Fruit fly (Drosophila melanogaster): ENCODE results near the gene CG16781.
A peak's percentile ranks its signal among the peaks of the same experiment; 100 is the strongest.

Gene CG16781

DNA sequence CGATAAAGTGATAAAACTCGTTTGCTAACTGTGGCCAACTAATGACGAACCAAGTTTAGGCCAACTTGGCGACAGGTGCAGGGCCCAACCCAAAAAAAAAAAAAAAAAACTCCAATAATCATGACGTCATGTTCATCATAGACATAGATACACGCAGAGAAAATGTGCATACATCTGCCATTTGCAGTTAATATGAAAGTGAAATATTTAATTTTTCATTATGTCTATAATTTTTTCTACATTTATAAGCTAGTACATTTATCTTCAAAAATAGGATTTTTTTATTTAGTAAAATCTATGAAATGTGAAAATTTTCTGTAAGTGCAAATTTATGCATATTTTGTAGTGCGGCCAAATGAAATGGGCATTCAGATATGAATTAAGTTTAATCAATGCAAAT is 32.2 kb downstream of the CG16781 start (continued):
- peak; percentile 58 for TF ChIP-seq CG17385 (GFP tag; optimal IDR thresholded peaks at IDR 0.05)
- peak; percentile 79 for TF ChIP-seq danr (GFP tag; IDR thresholded peaks at IDR 0.05)
- TF ChIP-seq CG14710 (tag; optimal IDR thresholded peaks at IDR 0.05), result peak; percentile 43
- no peak for TF ChIP-seq kni (GFP tag; optimal IDR thresholded peaks at IDR 0.05)
- peak; percentile 84 for TF ChIP-seq CG17361 (GFP tag; IDR thresholded peaks at IDR 0.05)
- no peak for TF ChIP-seq h (optimal IDR thresholded peaks at IDR 0.05)
- TF ChIP-seq CG6813 (GFP tag; optimal IDR thresholded peaks at IDR 0.05), result no peak
- peak; percentile 76; the same call in 2 of the 3 replicates for TF ChIP-seq Mrtf (GFP tag; IDR thresholded peaks at IDR 0.05)
- TF ChIP-seq Asciz (GFP tag; optimal IDR thresholded peaks at IDR 0.05), result peak; percentile 38
- no peak for TF ChIP-seq NFAT (GFP tag; IDR thresholded peaks at IDR 0.05)
- TF ChIP-seq Stat92E (GFP tag; optimal IDR thresholded peaks at IDR 0.05), result no peak
- peak; percentile 55 for TF ChIP-seq sd (tag; optimal IDR thresholded peaks at IDR 0.05)
- TF ChIP-seq insv (GFP tag; optimal IDR thresholded peaks at IDR 0.05), result no peak
- peak; percentile 50 for TF ChIP-seq cwo (GFP tag; optimal IDR thresholded peaks at IDR 0.05)
- no peak for TF ChIP-seq dan (GFP tag; IDR thresholded peaks at IDR 0.05)
- TF ChIP-seq CG4282 (GFP tag; optimal IDR thresholded peaks at IDR 0.05), result no peak
- TF ChIP-seq Sry-β (GFP tag; optimal IDR thresholded peaks at IDR 0.05), result no peak
- no peak for TF ChIP-seq Med (GFP tag)
- peak; percentile 58 for TF ChIP-seq Hmr (GFP tag; optimal IDR thresholded peaks at IDR 0.05)
- peak; percentile 59; the same call in 1 of the 2 replicates for TF ChIP-seq CG9215 (GFP tag; IDR thresholded peaks at IDR 0.05)
- TF ChIP-seq CG6689 (GFP tag; IDR thresholded peaks at IDR 0.05), result peak; percentile 82
- peak; percentile 52 for TF ChIP-seq CG10147 (GFP tag; optimal IDR thresholded peaks at IDR 0.05)
- TF ChIP-seq Six4 (GFP tag; optimal IDR thresholded peaks at IDR 0.05), result peak; percentile 31
- no peak for TF ChIP-seq hth (optimal IDR thresholded peaks at IDR 0.05)
- TF ChIP-seq CG17802 (tag; optimal IDR thresholded peaks at IDR 0.05), result no peak
- TF ChIP-seq Chrac-16 (GFP tag; optimal IDR thresholded peaks at IDR 0.05), result peak; percentile 45
- TF ChIP-seq cato (GFP tag; optimal IDR thresholded peaks at IDR 0.05; ENCODE audit: borderline replicate concordance), result no peak
- TF ChIP-seq oc (tag; optimal IDR thresholded peaks at IDR 0.05), result peak; percentile 69
- peak; percentile 62 for TF ChIP-seq gsb (GFP tag; IDR thresholded peaks at IDR 0.05)
- TF ChIP-seq Hey (tag; optimal IDR thresholded peaks at IDR 0.05), result no peak
- TF ChIP-seq CG12299 (tag; optimal IDR thresholded peaks at IDR 0.05), result peak; percentile 12
- peak; percentile 33; the same call in 1 of the 2 replicates for TF ChIP-seq peb (GFP tag; IDR thresholded peaks at IDR 0.05)
- no peak for TF ChIP-seq CG1792 (GFP tag; optimal IDR thresholded peaks at IDR 0.05)
- peak; percentile 30 for TF ChIP-seq CG1602 (GFP tag; optimal IDR thresholded peaks at IDR 0.05)
- TF ChIP-seq CG18619 (GFP tag; optimal IDR thresholded peaks at IDR 0.05), result peak; percentile 36
- peak; percentile 47 for TF ChIP-seq CG12942 (GFP tag; optimal IDR thresholded peaks at IDR 0.05)
- TF ChIP-seq Myb (GFP tag; optimal IDR thresholded peaks at IDR 0.05), result no peak
- peak; percentile 27 for TF ChIP-seq CG2875 (GFP tag; optimal IDR thresholded peaks at IDR 0.05)
- no peak for TF ChIP-seq luna (GFP tag; optimal IDR thresholded peaks at IDR 0.05)
- TF ChIP-seq lbe (GFP tag; optimal IDR thresholded peaks at IDR 0.05), result no peak
- no peak for TF ChIP-seq pros (GFP tag; optimal IDR thresholded peaks at IDR 0.05)
- TF ChIP-seq chn (GFP tag; optimal IDR thresholded peaks at IDR 0.05), result no peak
- TF ChIP-seq al (GFP tag; IDR thresholded peaks at IDR 0.05), result peak; percentile 76
- peak; percentile 42 for TF ChIP-seq Deaf1 (tag; optimal IDR thresholded peaks at IDR 0.05)
- TF ChIP-seq corto (GFP tag; optimal IDR thresholded peaks at IDR 0.05), result no peak
- TF ChIP-seq bigmax (GFP tag; optimal IDR thresholded peaks at IDR 0.05), result no peak
- TF ChIP-seq sens (GFP tag), result peak; percentile 45
- no peak for TF ChIP-seq Dp (GFP tag; optimal IDR thresholded peaks at IDR 0.05)
- no peak for TF ChIP-seq aop (GFP tag; IDR thresholded peaks at IDR 0.05)
- peak; percentile 31 for TF ChIP-seq salm (tag; optimal IDR thresholded peaks at IDR 0.05)
- TF ChIP-seq nom (GFP tag; optimal IDR thresholded peaks at IDR 0.05), result no peak
